Fruit fly (Drosophila melanogaster): Measurements from ENCODE around the gene CG33191.

DNA sequence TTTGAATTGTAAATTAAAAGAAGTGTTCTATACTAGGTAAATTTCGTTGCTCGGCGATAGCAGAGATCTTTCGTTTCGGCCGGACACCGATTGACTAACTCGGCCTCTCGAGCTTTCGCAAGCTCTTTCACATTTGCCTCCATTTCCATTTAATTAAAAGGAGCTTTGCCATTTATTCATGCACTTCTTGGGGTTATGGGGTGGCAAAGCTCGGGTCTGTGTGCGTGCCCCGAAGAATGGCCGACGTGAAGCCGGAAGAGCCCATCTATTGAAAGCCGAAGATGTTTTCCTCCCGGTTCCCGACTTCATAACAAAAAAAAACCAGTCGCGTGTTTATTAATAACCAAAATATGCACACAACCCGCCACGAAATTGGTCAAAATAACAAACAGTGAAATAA, 20.1 kb upstream of the CG33191 start:
- TF ChIP-seq ovo (GFP tag; optimal IDR thresholded peaks at IDR 0.05) (no peak), CG7101 (tag; optimal IDR thresholded peaks at IDR 0.05) (no peak), Clk (GFP tag; optimal IDR thresholded peaks at IDR 0.05) (no peak), Mnt (GFP tag; optimal IDR thresholded peaks at IDR 0.05) (no peak), cic (GFP tag; optimal IDR thresholded peaks at IDR 0.05) (peak; percentile 50), CG11617 (GFP tag; optimal IDR thresholded peaks at IDR 0.05) (no peak), Crg-1 (GFP tag; optimal IDR thresholded peaks at IDR 0.05) (no peak), CG33017 (tag; optimal IDR thresholded peaks at IDR 0.05) (peak; percentile 2), toe (GFP tag; optimal IDR thresholded peaks at IDR 0.05) (no peak), CG1620 (GFP tag; optimal IDR thresholded peaks at IDR 0.05) (no peak), pad (GFP tag; optimal IDR thresholded peaks at IDR 0.05) (no peak), bab1 (GFP tag; optimal IDR thresholded peaks at IDR 0.05) (no peak), CG5204 (GFP tag; optimal IDR thresholded peaks at IDR 0.05) (no peak)

Data from whole organism, adult.